Fruit fly (Drosophila melanogaster) whole organism, embryonic: ENCODE data around the gene CG17364.
A peak's percentile ranks its signal among the peaks of the same experiment; 100 is the strongest.

Experiments
- CG16863 ChIP-seq: fragments of 200-800 bp; sonication (Bioruptor generic); optimal IDR thresholded peaks from 3 replicates; lab custom pipeline; 2016; ENCODE audit warnings: missing biosample characterization, missing genetic modification characterization
- Eip74EF ChIP-seq, 2 experiments: fragments of 200-800 bp in 1 of 2; fragments of >200 bp in 1 of 2; sonication (Bioruptor generic) in 1 of 2; optimal IDR thresholded peaks; 2 replicates each; lab custom pipeline; 2017 to 2019; ENCODE audit warnings: missing biosample characterization in 2 of 2, missing genetic modification characterization in 2 of 2, mild to moderate bottlenecking in 1 of 2, moderate library complexity in 1 of 2
- Max ChIP-seq: fragments of 200-800 bp; sonication (Bioruptor generic); optimal IDR thresholded peaks from 2 replicates; lab custom pipeline; 2016; ENCODE audit warnings: missing biosample characterization, mild to moderate bottlenecking, missing genetic modification characterization
- Side ChIP-seq: fragments of 200-800 bp; sonication (Bioruptor generic); optimal IDR thresholded peaks from 2 replicates; lab custom pipeline; 2016; ENCODE audit warnings: missing biosample characterization, missing genetic modification characterization
- abd-A ChIP-seq: fragments of 200-800 bp; sonication (Bioruptor generic); optimal IDR thresholded peaks from 3 replicates; lab custom pipeline; 2019; ENCODE audit warnings: missing biosample characterization, mild to moderate bottlenecking, missing genetic modification characterization, moderate library complexity
- ara ChIP-seq: fragments of 200-800 bp; sonication (Bioruptor generic); IDR thresholded peaks from 2 replicates; pipeline ENCODE4 v1.3.6; 2022; ENCODE audit warnings: missing biosample characterization, missing genetic modification characterization
- caup ChIP-seq: fragments of 200-800 bp; sonication (Bioruptor generic); optimal IDR thresholded peaks from 3 replicates; lab custom pipeline; 2017; ENCODE audit warnings: missing biosample characterization, mild to moderate bottlenecking, missing genetic modification characterization, moderate library complexity; ENCODE audit not compliant: severe bottlenecking
- h ChIP-seq: fragments of >200 bp; optimal IDR thresholded peaks from 2 replicates; lab custom pipeline; 2017
- her ChIP-seq: fragments of 200-800 bp; sonication (Bioruptor generic); optimal IDR thresholded peaks from 2 replicates; lab custom pipeline; 2016; ENCODE audit warnings: missing biosample characterization, missing genetic modification characterization

DNA sequence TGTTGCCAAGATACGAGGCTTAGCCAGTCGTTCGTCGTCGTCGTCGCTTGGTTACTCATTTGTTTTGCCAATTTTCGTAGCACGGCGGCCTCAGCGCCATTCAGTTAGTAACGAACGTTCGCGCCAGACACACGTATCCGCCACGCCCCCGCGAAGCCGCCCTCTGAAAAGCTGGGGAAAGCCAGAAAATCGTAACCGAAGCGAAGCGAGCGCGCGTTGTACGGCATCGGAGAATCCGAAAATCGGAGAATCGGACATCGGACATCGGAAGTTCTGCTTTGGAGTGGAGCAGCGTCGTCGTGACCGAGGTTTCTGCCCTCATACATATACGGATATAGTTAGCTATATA, 54.1 kb downstream of the CG17364 start, which contains the start of gene CG32137:
- TF ChIP-seq CG16863 (GFP tag; lab: Kevin White, UChicago) (no peak), Max (GFP tag; lab: Kevin White, UChicago) (no peak), h (lab: Kevin White, UChicago) (no peak), abd-A (peak; percentile 31), Eip74EF (GFP tag; optimal IDR thresholded peaks at IDR 0.05; lab: Kevin White, UChicago) (no peak), Side (GFP tag; lab: Kevin White, UChicago) (no peak), caup (GFP tag; lab: Kevin White, UChicago) (no peak), ara (GFP tag; lab: Robert Waterston, UW) (no peak), her (GFP tag; lab: Kevin White, UChicago) (no peak)
